Worm (Caenorhabditis elegans): Measurements from ENCODE around the gene Y82E9BR.5.
A peak's percentile ranks its signal among the peaks of the same experiment; 100 is the strongest.

The Y82E9BR.5 gene

DNA sequence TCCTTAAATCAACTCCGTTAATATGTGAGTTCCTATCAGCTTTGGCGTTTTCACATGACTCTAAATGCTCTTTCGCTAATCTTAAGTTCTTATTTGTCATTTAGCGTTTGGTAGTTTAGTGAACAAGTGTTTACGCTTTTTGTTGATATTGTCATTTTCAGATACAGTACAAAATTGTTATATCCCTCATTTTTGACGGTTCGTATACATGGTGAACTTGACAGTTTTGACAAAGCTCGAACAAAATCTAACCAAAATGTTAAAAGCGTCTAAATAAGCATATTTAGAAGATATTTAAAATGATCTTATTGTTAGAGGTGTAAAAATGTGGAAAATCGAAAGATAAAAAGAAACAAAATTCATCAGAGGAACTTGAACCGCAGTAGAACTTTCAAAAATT lies 687 bp upstream of the Y82E9BR.5 start:
- no peak for TF ChIP-seq dmd-4 (tag; optimal IDR thresholded peaks at IDR 0.05)
- TF ChIP-seq mab-5 (tag; optimal IDR thresholded peaks at IDR 0.05) = no peak
- TF ChIP-seq ZK546.5 (tag; optimal IDR thresholded peaks at IDR 0.05) = no peak
- no peak for TF ChIP-seq crh-2 (tag; optimal IDR thresholded peaks at IDR 0.05)
- no peak for TF ChIP-seq nhr-237 (tag; optimal IDR thresholded peaks at IDR 0.05)
- TF ChIP-seq elt-3 (tag; optimal IDR thresholded peaks at IDR 0.05) = no peak
- TF ChIP-seq Y55F3AM.14 (GFP tag; optimal IDR thresholded peaks at IDR 0.05) = no peak
- no peak for TF ChIP-seq nhr-25 (tag; optimal IDR thresholded peaks at IDR 0.05)
- TF ChIP-seq C34F6.9 (tag; optimal IDR thresholded peaks at IDR 0.05) = no peak
- no peak for TF ChIP-seq nhr-129 (tag; optimal IDR thresholded peaks at IDR 0.05)
- TF ChIP-seq lsy-2 (tag; optimal IDR thresholded peaks at IDR 0.05) = no peak

DNA sequence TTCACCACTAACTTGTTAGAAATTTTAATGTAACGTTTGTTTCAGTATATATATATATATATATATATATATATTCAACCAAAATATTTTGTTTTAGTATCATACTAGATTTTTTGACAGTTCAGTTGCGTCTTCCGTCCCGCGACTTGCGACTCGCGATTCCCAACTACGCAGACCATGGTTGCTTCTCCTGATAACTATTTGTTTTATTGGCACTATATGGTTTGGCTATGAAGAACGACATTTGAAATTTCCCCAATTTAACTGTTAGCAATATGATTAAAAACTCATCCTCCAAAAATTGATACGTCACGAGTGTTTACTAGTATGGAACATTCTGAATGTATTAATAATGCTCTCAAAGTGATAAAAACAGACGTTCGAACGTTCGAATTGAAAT lies 524 bp downstream of the Y82E9BR.5 start:
- TF ChIP-seq fos-1 (tag; optimal IDR thresholded peaks at IDR 0.05) = peak; percentile 32
- no peak for TF ChIP-seq C34F6.9 (tag; optimal IDR thresholded peaks at IDR 0.05)
- TF ChIP-seq ZK546.5 (tag; optimal IDR thresholded peaks at IDR 0.05) = no peak

DNA sequence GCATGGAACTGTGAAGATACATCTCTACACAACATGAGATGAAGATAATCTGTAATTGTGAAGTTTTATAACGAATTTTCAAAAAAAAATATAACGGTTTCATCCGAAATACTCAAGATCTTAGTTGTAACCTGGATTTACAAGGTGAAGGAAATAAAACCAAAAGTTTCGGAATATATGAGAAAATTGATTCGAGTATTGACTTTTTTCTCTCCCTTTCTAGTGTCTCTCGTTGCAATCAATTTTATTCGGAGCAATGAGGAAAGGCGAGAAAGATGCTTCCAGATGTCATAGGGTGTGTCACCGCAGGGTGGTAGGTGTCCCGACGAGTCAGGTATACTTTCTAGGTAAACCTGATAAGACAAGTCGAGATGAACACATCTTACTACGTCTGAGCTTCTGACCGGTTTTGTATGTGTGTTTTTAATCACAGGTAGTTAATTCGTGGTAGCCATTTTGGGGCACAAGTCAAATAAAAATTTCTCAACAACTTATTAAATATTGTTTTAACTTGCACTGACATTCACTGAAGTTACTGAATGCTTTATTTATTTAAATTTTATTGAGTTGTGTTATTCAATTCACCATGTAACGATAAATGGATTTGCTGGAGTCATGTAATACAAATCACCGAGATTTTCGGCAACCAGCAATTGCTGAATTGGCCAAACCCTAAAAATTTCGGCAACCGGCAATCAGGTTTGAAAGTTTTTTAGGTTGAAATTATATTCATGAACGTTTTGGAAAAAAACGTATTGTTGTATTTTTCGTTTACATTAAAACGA lies 4.3 kb downstream of the Y82E9BR.5 start, which contains the start of gene pals-20:
TSS of gene pals-20 (minus strand) at position 51 of the 785 bp plus-strand sequence.
- TF ChIP-seq aly-2 (tag; optimal IDR thresholded peaks at IDR 0.05) = no peak
- peak; percentile 67 for TF ChIP-seq fos-1 (tag; optimal IDR thresholded peaks at IDR 0.05)

DNA sequence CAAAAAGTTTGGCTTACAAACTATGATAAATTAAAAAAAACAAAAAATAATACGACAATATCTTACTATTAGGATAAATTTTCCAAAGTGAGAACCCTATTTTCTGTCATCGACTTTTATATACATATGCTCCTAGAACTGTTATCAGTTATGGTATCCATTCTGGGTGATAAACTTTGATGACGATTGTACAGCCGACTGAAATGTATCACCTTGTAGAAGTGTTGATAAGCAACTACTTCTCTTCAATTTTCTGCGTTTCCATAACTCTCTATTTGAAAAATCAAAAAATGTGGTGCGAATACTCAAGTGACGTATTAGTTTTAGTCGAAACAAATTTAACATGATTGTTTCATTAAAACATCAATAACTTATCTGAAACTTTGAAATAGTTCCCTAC lies 5.8 kb downstream of the Y82E9BR.5 start:
- TF ChIP-seq fos-1 (tag; optimal IDR thresholded peaks at IDR 0.05) (peak; percentile 98), crh-2 (tag; optimal IDR thresholded peaks at IDR 0.05) (peak; percentile 10), alr-1 (tag; optimal IDR thresholded peaks at IDR 0.05) (no peak), sma-9 (GFP tag; optimal IDR thresholded peaks at IDR 0.05) (peak; percentile 37), sma-9 (tag; optimal IDR thresholded peaks at IDR 0.05) (no peak)

DNA sequence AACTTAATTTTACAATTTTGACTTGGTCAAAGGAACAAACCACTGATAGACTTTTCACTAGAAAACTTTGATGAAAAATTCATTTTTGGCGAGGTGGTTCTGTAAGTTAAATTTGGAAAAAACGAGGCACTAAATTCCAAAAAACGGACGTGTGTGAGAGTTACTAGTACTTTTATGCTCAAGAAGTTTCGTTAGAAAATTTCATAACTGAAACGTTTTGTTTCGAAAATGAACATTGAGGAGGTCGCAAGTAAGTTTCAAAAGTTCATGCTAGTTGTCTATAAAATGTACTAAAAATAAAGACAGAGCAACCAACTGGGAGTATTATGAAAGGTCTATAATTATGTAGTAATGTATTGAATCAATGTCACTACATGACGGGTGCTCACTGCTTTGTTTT lies 7.6 kb downstream of the Y82E9BR.5 start, which contains the start of gene pals-17:
TSS of gene pals-17 (minus strand) at position 101 of the 400 bp plus-strand sequence.
- TF ChIP-seq egl-27 (tag; optimal IDR thresholded peaks at IDR 0.05) = no peak
- no peak for TF ChIP-seq unc-39 (tag; optimal IDR thresholded peaks at IDR 0.05)
- TF ChIP-seq ceh-16 (tag; optimal IDR thresholded peaks at IDR 0.05) = no peak
- TF ChIP-seq ZK546.5 (tag; optimal IDR thresholded peaks at IDR 0.05) = no peak
- TF ChIP-seq F13H6.1 (tag; optimal IDR thresholded peaks at IDR 0.05) = no peak
- no peak for TF ChIP-seq mdl-1 (tag; optimal IDR thresholded peaks at IDR 0.05)
- no peak for TF ChIP-seq crh-2 (tag; optimal IDR thresholded peaks at IDR 0.05)
- TF ChIP-seq sem-4 (tag; optimal IDR thresholded peaks at IDR 0.05) = no peak
- TF ChIP-seq nhr-12 (tag; optimal IDR thresholded peaks at IDR 0.05) = no peak
- TF ChIP-seq ztf-4 (tag; optimal IDR thresholded peaks at IDR 0.05) = no peak
- no peak for TF ChIP-seq lsy-2 (tag; optimal IDR thresholded peaks at IDR 0.05)
- no peak for TF ChIP-seq gmeb-1 (tag; optimal IDR thresholded peaks at IDR 0.05)
- TF ChIP-seq nhr-77 (tag; optimal IDR thresholded peaks at IDR 0.05) = no peak
- TF ChIP-seq nhr-129 (tag; optimal IDR thresholded peaks at IDR 0.05) = no peak
- no peak for TF ChIP-seq nhr-21 (tag; optimal IDR thresholded peaks at IDR 0.05)
- no peak for TF ChIP-seq ceh-82 (tag; optimal IDR thresholded peaks at IDR 0.05)
- no peak for TF ChIP-seq blmp-1 (tag; optimal IDR thresholded peaks at IDR 0.05; ENCODE audit: insufficient read depth)
- TF ChIP-seq mab-5 (tag; optimal IDR thresholded peaks at IDR 0.05) = no peak

DNA sequence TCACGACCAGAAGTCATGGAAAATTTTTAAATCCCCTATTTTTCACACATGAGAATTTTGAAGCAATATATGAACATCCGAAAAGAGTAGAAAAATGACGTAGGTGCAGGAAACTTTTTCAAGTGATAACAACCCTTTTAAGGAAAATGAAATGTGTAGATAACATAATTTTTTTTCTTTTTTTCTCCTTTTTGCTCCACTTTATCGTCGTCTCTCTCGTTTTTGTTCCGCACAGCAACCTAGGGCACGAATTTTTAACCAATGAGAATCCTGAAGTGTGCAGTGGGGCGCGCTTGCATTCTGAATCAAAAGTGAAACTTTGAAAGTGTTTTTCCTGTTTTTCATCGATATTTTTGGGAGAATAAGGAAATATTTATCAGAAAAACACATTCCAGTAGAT lies 8.6 kb downstream of the Y82E9BR.5 start:
- no peak for TF ChIP-seq nhr-129 (tag; optimal IDR thresholded peaks at IDR 0.05)
- TF ChIP-seq crh-2 (tag; optimal IDR thresholded peaks at IDR 0.05) = peak; percentile 44
- no peak for TF ChIP-seq lin-13 (GFP tag; optimal IDR thresholded peaks at IDR 0.05)
- no peak for TF ChIP-seq nhr-77 (tag; optimal IDR thresholded peaks at IDR 0.05)
- no peak for TF ChIP-seq Y55F3AM.14 (GFP tag; optimal IDR thresholded peaks at IDR 0.05)
- TF ChIP-seq mdl-1 (tag; optimal IDR thresholded peaks at IDR 0.05) = no peak
- TF ChIP-seq nhr-10 (tag; optimal IDR thresholded peaks at IDR 0.05) = no peak
- no peak for TF ChIP-seq ceh-82 (tag; optimal IDR thresholded peaks at IDR 0.05)
- TF ChIP-seq nhr-23 (tag; optimal IDR thresholded peaks at IDR 0.05) = no peak
- no peak for TF ChIP-seq ceh-16 (tag; optimal IDR thresholded peaks at IDR 0.05)
- no peak for TF ChIP-seq aly-2 (tag; optimal IDR thresholded peaks at IDR 0.05)
- no peak for TF ChIP-seq mab-5 (tag; optimal IDR thresholded peaks at IDR 0.05)
- TF ChIP-seq unc-39 (tag; optimal IDR thresholded peaks at IDR 0.05) = no peak
- no peak for TF ChIP-seq ztf-4 (tag; optimal IDR thresholded peaks at IDR 0.05)
- TF ChIP-seq ZK546.5 (tag; optimal IDR thresholded peaks at IDR 0.05) = no peak
- TF ChIP-seq gmeb-1 (tag; optimal IDR thresholded peaks at IDR 0.05) = peak; percentile 21
- TF ChIP-seq fos-1 (tag; optimal IDR thresholded peaks at IDR 0.05) = peak; percentile 84
- no peak for TF ChIP-seq nhr-6 (tag; optimal IDR thresholded peaks at IDR 0.05)
- TF ChIP-seq dmd-4 (tag; optimal IDR thresholded peaks at IDR 0.05) = no peak
- no peak for TF ChIP-seq nhr-12 (tag; optimal IDR thresholded peaks at IDR 0.05)
- no peak for TF ChIP-seq mbf-1 (tag; optimal IDR thresholded peaks at IDR 0.05)
- TF ChIP-seq ztf-1 (GFP tag; conservative IDR thresholded peaks at IDR 0.05) = no peak
- TF ChIP-seq nhr-21 (tag; optimal IDR thresholded peaks at IDR 0.05) = no peak
- TF ChIP-seq skn-1 (tag; optimal IDR thresholded peaks at IDR 0.05) = no peak
- no peak for TF ChIP-seq unc-55 (GFP tag; optimal IDR thresholded peaks at IDR 0.05)
- peak; percentile 6 for TF ChIP-seq F13H6.1 (tag; optimal IDR thresholded peaks at IDR 0.05)
- no peak for TF ChIP-seq egl-27 (tag; optimal IDR thresholded peaks at IDR 0.05)
- TF ChIP-seq sma-3 (GFP tag; optimal IDR thresholded peaks at IDR 0.05) = peak; percentile 26
- no peak for TF ChIP-seq ztf-11 (tag; optimal IDR thresholded peaks at IDR 0.05)
- peak; percentile 2 for TF ChIP-seq sma-9 (GFP tag; optimal IDR thresholded peaks at IDR 0.05)
- no peak for TF ChIP-seq sma-9 (tag; optimal IDR thresholded peaks at IDR 0.05)
